Fruit fly (Drosophila melanogaster) whole organism, wandering third instar larva: ENCODE data around the gene CG17721.

Source experiments
- Abd-B ChIP-seq: fragments of >200 bp; optimal IDR thresholded peaks from 2 replicates; lab custom pipeline; 2017; ENCODE audit warnings: missing biosample characterization, missing genetic modification characterization
- CG32264 ChIP-seq: fragments of 200-800 bp; sonication (Bioruptor generic); optimal IDR thresholded peaks from 2 replicates; lab custom pipeline; 2016; ENCODE audit warnings: missing biosample characterization, missing genetic modification characterization
- CG9705 ChIP-seq: fragments of 200-800 bp; sonication (Bioruptor generic); optimal IDR thresholded peaks from 2 replicates; lab custom pipeline; 2018; ENCODE audit warnings: missing biosample characterization, mild to moderate bottlenecking, missing genetic modification characterization
- Dfd ChIP-seq: fragments of >200 bp; optimal IDR thresholded peaks from 2 replicates; lab custom pipeline; 2017; ENCODE audit warnings: missing biosample characterization, missing genetic modification characterization
- Dif ChIP-seq: fragments of 200-275, 200-300 bp; sonication (Bioruptor generic); optimal IDR thresholded peaks from 2 replicates; lab custom pipeline; 2018; ENCODE audit warnings: missing biosample characterization, missing genetic modification characterization; ENCODE audit not compliant: partially characterized antibody
- GATAd ChIP-seq: sonication (Bioruptor generic); optimal IDR thresholded peaks from 2 replicates; lab custom pipeline; 2016; ENCODE audit warnings: missing biosample characterization, missing genetic modification characterization
- Hnf4 ChIP-seq: fragments of 200-800 bp; sonication (Bioruptor generic); optimal IDR thresholded peaks from 2 replicates; lab custom pipeline; 2016; ENCODE audit warnings: missing biosample characterization, mild to moderate bottlenecking, missing genetic modification characterization
- Hr78 ChIP-seq: fragments of >200 bp; optimal IDR thresholded peaks from 2 replicates; lab custom pipeline; 2017; ENCODE audit warnings: missing biosample characterization, missing genetic modification characterization
- Hr83 ChIP-seq: fragments of 200-300 bp; sonication (Bioruptor generic); optimal IDR thresholded peaks from 2 replicates; lab custom pipeline; 2016; ENCODE audit warnings: missing biosample characterization, mild to moderate bottlenecking, missing genetic modification characterization, moderate library complexity; ENCODE audit not compliant: poor library complexity, severe bottlenecking
- Jra ChIP-seq: sonication (Bioruptor generic); optimal IDR thresholded peaks from 2 replicates; lab custom pipeline; 2016; ENCODE audit warnings: missing biosample characterization, missing genetic modification characterization
- Myc ChIP-seq: fragments of >200 bp; optimal IDR thresholded peaks from 2 replicates; lab custom pipeline; 2017
- N ChIP-seq: fragments of >200 bp; optimal IDR thresholded peaks from 2 replicates; lab custom pipeline; 2018; ENCODE audit warnings: missing biosample characterization, missing external identifiers, missing genetic modification characterization
- OdsH ChIP-seq: fragments of 200-800 bp; sonication (Bioruptor generic); optimal IDR thresholded peaks from 2 replicates; lab custom pipeline; 2016; ENCODE audit warnings: missing biosample characterization, mild to moderate bottlenecking, missing genetic modification characterization
- Rel ChIP-seq, 2 experiments: fragments of 200-800 bp; sonication (Bioruptor generic) in 1 of 2; optimal IDR thresholded peaks; 2 replicates in 1 of 2; 3 replicates in 1 of 2; lab custom pipeline; 2016 to 2019; ENCODE audit warnings: mild to moderate bottlenecking in 2 of 2, missing biosample characterization in 2 of 2, missing genetic modification characterization in 2 of 2, moderate library complexity in 1 of 2
- Sp1 ChIP-seq: fragments of 200-800 bp; sonication (Bioruptor generic); optimal IDR thresholded peaks from 3 replicates; lab custom pipeline; 2019; ENCODE audit warnings: missing biosample characterization, mild to moderate bottlenecking, missing genetic modification characterization, moderate library complexity
- Vsx2 ChIP-seq: fragments of 200-300, 225-300 bp; sonication (Bioruptor generic); optimal IDR thresholded peaks from 2 replicates; lab custom pipeline; 2018; ENCODE audit warnings: missing biosample characterization, missing genetic modification characterization; ENCODE audit not compliant: partially characterized antibody
- dl ChIP-seq, 2 experiments: fragments of 175-275, 200-275 bp in 1 of 2; fragments of 200-275 bp in 1 of 2; sonication (Bioruptor generic); optimal IDR thresholded peaks; lab custom pipeline; 2018; ENCODE audit warnings: mild to moderate bottlenecking in 2 of 2, missing biosample characterization in 2 of 2, missing genetic modification characterization in 2 of 2, moderate library complexity in 2 of 2; ENCODE audit not compliant: partially characterized antibody in 2 of 2, insufficient read depth in 1 of 2
- dmrt93B ChIP-seq: fragments of 200-800 bp; sonication (Bioruptor generic); optimal IDR thresholded peaks from 2 replicates; lab custom pipeline; 2018; ENCODE audit warnings: missing biosample characterization, mild to moderate bottlenecking, missing genetic modification characterization
- dsf ChIP-seq: sonication (Bioruptor generic); optimal IDR thresholded peaks from 2 replicates; lab custom pipeline; 2016; ENCODE audit warnings: missing biosample characterization, missing genetic modification characterization, borderline replicate concordance
- ey ChIP-seq: fragments of 200-800 bp; sonication (Bioruptor generic); optimal IDR thresholded peaks from 2 replicates; lab custom pipeline; 2016; ENCODE audit warnings: missing biosample characterization, missing genetic modification characterization
- foxo ChIP-seq, 2 experiments: fragments of 200-800 bp; sonication (Bioruptor generic); optimal IDR thresholded peaks; 2 replicates in 1 of 2; 3 replicates in 1 of 2; lab custom pipeline; 2016 to 2017; ENCODE audit warnings: missing biosample characterization in 2 of 2, missing genetic modification characterization in 2 of 2
- fru ChIP-seq: fragments of 200-800 bp; sonication (Bioruptor generic); optimal IDR thresholded peaks from 3 replicates; lab custom pipeline; 2016; ENCODE audit warnings: missing biosample characterization, mild to moderate bottlenecking, missing genetic modification characterization
- h ChIP-seq: fragments of 200-800 bp; sonication (Bioruptor generic); optimal IDR thresholded peaks from 3 replicates; lab custom pipeline; 2016; ENCODE audit warnings: missing biosample characterization, mild to moderate bottlenecking, missing genetic modification characterization
- lola ChIP-seq: fragments of >200 bp; optimal IDR thresholded peaks from 2 replicates; lab custom pipeline; 2017; ENCODE audit warnings: missing biosample characterization, missing genetic modification characterization
- psq ChIP-seq: fragments of 200-800 bp; sonication (Bioruptor generic); optimal IDR thresholded peaks from 3 replicates; lab custom pipeline; 2017; ENCODE audit warnings: missing biosample characterization, mild to moderate bottlenecking, missing genetic modification characterization, moderate library complexity
- rgr ChIP-seq: fragments of 200-800 bp; sonication (Bioruptor generic); optimal IDR thresholded peaks from 3 replicates; lab custom pipeline; 2016; ENCODE audit warnings: missing biosample characterization, mild to moderate bottlenecking, missing genetic modification characterization
- sage ChIP-seq: fragments of 200-800 bp; sonication (Bioruptor generic); optimal IDR thresholded peaks from 2 replicates; lab custom pipeline; 2016; ENCODE audit warnings: missing biosample characterization, mild to moderate bottlenecking, missing genetic modification characterization
- sv ChIP-seq: fragments of 200-800 bp; sonication (Bioruptor generic); optimal IDR thresholded peaks from 3 replicates; lab custom pipeline; 2016; ENCODE audit warnings: missing biosample characterization, missing genetic modification characterization
- woc ChIP-seq: sonication (Bioruptor generic); optimal IDR thresholded peaks from 2 replicates; lab custom pipeline; 2016; ENCODE audit warnings: missing biosample characterization, mild to moderate bottlenecking, missing genetic modification characterization

The CG17721 gene

DNA sequence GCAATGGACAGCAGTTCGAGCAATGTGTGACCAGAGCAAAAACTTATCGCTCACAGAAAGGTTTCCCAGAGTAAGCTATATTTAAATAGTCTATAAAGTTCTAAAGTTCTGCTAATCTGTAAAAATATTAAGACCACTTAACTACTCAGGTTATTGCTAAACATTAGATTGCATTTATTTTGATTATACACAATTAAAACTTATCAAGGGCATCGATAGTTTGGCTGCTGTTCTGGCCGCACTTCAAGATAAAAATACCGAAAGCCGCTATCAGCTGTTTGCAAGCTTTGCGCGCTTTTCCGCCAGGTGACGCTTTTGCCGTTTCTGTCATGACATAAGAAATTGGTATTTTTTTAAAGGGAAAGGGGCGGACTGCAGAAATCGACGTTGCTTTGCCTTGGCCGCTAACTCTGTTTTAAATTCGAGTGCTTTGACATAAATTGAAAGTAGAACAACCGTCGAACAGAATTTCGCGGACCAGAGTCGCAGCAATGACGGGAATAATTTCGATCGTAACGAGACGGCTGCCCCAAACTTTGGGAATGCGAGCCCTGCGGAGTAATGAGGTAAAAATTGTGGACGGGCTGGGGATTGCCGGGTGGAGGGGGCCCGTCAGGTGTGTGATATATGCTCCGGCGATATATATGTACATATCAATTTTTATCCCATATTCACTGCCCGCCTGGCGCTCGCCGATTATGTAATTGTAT is 9.2 kb downstream of the CG17721 start, which contains the start of the genes CG17734 and CG5214:
TSS of gene CG17734 (minus strand) at position 49 of the 710 bp plus-strand sequence.
TSS of gene CG5214 (plus strand) at position 352 of the 710 bp plus-strand sequence.
- TF ChIP-seq Jra (GFP tag; lab: Kevin White, UChicago) (peak; percentile 40), Hr83 (GFP tag; lab: Kevin White, UChicago) (peak; percentile 65), psq (GFP tag; lab: Kevin White, UChicago) (no peak), lola (GFP tag; lab: Kevin White, UChicago) (no peak), dsf (GFP tag; lab: Kevin White, UChicago) (peak; percentile 24), h (GFP tag; lab: Kevin White, UChicago) (peak; percentile 46), sv (GFP tag; lab: Kevin White, UChicago) (peak; percentile 26), rgr (peak; percentile 37), Myc (lab: Kevin White, UChicago) (peak; percentile 73), fru (GFP tag; lab: Kevin White, UChicago) (peak; percentile 49), Sp1 (GFP tag; lab: Kevin White, UChicago) (peak; percentile 32), foxo (GFP tag; optimal IDR thresholded peaks at IDR 0.05; lab: Kevin White, UChicago) (no peak), OdsH (GFP tag; lab: Kevin White, UChicago) (no peak), GATAd (GFP tag; lab: Kevin White, UChicago) (no peak), Hr78 (GFP tag; lab: Kevin White, UChicago) (no peak), CG32264 (peak; percentile 28)

DNA sequence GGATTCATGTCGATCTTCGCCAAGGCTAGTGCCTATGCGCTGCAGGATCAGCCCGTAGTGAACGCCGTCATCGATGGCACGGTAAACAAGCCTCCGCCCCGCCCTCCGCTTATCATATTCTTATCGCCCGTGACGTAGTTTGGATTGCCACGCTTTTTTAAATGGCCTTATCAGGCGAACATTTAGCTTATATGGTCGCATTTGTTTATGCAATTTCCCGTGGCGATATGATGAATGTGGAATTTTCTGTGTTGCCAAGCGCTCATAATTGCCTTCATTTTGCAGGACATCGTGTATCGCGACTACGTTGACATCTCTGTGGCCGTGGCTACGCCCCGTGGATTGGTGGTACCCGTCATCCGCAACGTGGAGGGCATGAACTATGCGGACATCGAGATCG is 10.9 kb downstream of the CG17721 start:
- TF ChIP-seq foxo (GFP tag; optimal IDR thresholded peaks at IDR 0.05; lab: Kevin White, UChicago): no peak
- no peak for TF ChIP-seq rgr
- no peak for TF ChIP-seq dmrt93B (GFP tag; lab: Kevin White, UChicago)
- no peak for TF ChIP-seq Dfd (GFP tag; lab: Kevin White, UChicago)
- TF ChIP-seq Hnf4 (GFP tag; lab: Kevin White, UChicago): no peak
- no peak for TF ChIP-seq Abd-B (GFP tag; lab: Kevin White, UChicago)
- TF ChIP-seq, all 38 proteins: peak for 0

DNA sequence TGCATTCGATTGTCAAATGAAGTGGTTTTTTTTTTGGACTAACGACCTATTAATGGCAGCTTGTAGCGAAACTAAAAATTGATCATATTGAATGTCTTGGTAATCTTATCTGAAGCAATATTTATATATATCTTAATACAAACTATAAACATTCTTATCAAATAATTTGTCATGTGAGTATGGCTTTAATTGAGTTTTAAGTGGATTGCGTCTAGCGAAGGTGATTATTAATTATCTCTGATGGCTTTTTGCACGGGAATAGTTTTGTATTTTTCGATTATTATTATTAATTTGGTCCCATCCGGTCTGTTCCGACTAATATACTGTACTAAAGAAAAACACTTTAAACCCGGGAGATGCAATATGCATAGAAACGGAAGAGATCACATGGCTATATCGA is 11.9 kb downstream of the CG17721 start:
- TF ChIP-seq Hr83 (GFP tag; lab: Kevin White, UChicago): no peak
- no peak for TF ChIP-seq Abd-B (GFP tag; lab: Kevin White, UChicago)
- no peak for TF ChIP-seq sage (GFP tag; lab: Kevin White, UChicago)
- no peak for TF ChIP-seq CG9705 (GFP tag; lab: Kevin White, UChicago)
- TF ChIP-seq psq (GFP tag; lab: Kevin White, UChicago): no peak
- no peak for TF ChIP-seq N
- TF ChIP-seq dsf (GFP tag; lab: Kevin White, UChicago): no peak
- TF ChIP-seq Rel (GFP tag; optimal IDR thresholded peaks at IDR 0.05; lab: Kevin White, UChicago): no peak
- no peak for TF ChIP-seq Rel (tag; optimal IDR thresholded peaks at IDR 0.05; lab: Kevin White, UChicago)
- TF ChIP-seq Sp1 (GFP tag; lab: Kevin White, UChicago): no peak
- no peak for TF ChIP-seq lola (GFP tag; lab: Kevin White, UChicago)
- TF ChIP-seq woc (GFP tag; lab: Kevin White, UChicago): no peak
- no peak for TF ChIP-seq sv (GFP tag; lab: Kevin White, UChicago)
- no peak for TF ChIP-seq Vsx2
- TF ChIP-seq Jra (GFP tag; lab: Kevin White, UChicago): no peak
- TF ChIP-seq OdsH (GFP tag; lab: Kevin White, UChicago): no peak

DNA sequence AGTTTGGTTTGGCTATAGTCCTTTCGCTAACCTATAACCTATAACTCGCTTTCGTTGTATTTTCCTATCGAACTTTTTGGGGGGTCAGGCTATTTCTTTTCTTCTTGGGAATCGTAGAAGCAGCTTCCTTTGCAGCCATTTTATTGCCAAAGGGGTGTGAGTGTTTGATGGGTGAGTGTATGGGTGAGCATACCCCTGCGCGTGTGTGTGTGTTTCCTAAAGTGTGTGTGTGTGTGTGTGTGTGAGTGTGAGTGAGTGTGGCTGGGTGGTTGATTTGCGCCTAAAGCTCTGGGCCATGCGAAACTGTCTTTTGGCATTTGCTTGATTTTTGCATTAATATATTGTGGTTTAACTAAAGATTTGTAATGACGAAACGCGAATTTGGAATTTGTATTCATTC is 18.8 kb downstream of the CG17721 start:
- TF ChIP-seq Dfd (GFP tag; lab: Kevin White, UChicago): peak; percentile 66
- TF ChIP-seq Abd-B (GFP tag; lab: Kevin White, UChicago): no peak

DNA sequence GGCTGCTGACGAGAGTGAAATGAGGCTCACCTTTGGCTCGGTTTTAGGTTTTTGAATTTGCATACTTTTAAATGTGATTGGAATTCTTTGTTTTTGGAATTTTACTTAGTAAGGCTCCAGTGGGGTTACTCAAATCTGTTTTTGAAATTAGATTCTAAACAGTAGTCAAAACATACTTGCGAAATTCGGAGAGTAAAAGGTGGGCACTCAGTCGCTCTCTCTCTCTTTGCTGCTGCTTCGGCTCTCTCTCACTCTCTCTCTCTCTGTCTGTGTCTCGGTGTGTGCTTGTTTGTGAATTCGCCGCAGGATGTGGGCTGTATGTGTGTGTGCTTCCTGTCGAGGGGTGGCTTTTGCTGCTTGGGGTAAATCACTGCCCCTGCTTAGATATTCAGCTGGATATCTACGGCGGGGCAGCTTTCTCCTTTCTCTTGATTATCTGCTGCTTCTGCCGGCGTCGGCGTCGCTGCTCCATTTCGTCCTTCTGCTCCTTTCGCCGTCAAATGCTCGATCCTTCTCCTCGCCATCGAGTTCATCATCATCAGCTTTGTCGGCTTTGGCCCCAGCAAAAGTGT is 19.5 kb downstream of the CG17721 start:
- no peak for TF ChIP-seq dl (GFP tag; optimal IDR thresholded peaks at IDR 0.05; lab: Kevin White, UChicago; ENCODE audit: insufficient read depth in 1 of 2, partially characterized antibody in 2 of 2)
- TF ChIP-seq Dif (GFP tag; lab: Kevin White, UChicago): peak; percentile 24
- no peak for TF ChIP-seq ey (GFP tag; lab: Kevin White, UChicago)
